Worm (Caenorhabditis elegans): ENCODE data around the gene eor-2.

Gene eor-2

ce11 chrX:14633679-14634078 is 30.9 kb downstream of the eor-2 start:
- TF ChIP-seq ces-1 (GFP tag; optimal IDR thresholded peaks at IDR 0.05): peak; percentile 80
- TF ChIP-seq lin-32 (GFP tag; optimal IDR thresholded peaks at IDR 0.05): no peak

DNA sequence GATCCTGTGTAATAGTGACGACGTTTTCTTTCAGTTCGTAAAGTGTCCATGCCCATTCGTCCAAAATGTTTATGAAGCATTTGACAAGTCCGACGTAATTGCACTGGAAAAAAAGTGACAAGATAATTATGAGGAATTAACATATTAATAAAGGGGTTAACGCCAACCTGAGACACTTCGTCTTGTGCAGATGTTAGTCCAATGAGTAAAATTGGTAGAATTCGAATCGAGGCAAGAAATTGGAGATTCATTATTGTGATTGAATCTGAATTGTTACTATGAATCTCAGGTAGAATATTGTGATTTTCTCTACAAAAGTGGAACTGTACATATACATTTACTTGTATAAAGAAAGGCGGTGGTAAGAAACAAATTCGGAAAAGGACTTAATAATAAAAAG is 33.3 kb downstream of the eor-2 start, which contains the start of gene F54E4.3:
Gene F54E4.3 (minus strand): TSS at position 265 of the 400 bp plus-strand sequence.
- TF ChIP-seq unc-62 (GFP tag; optimal IDR thresholded peaks at IDR 0.05) (peak; percentile 41), ham-2 (GFP tag; optimal IDR thresholded peaks at IDR 0.05) (no peak)

DNA sequence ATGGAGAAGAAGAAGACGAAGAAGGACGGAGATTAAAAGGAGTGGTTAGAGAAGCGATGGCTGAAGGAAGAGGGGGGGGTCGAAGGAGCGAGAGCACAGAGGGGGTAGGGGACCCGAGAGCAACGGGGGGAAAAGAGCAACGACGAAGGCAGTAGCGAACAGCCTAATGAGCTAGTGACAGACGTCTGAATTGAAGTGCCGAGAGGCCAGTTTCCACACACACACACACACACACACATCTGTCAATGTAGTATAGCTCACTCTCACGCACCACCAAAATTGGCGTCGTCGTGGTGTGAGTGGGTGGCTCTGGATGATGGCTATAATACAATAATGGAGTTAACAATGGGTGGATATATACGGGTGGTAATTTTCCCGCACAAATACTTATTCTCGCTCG is 33.9 kb downstream of the eor-2 start:
- TF ChIP-seq mls-2 (tag; optimal IDR thresholded peaks at IDR 0.05) (peak; percentile 57), cnd-1 (tag; optimal IDR thresholded peaks at IDR 0.05) (peak; percentile 74), M03D4.4 (tag; optimal IDR thresholded peaks at IDR 0.05) (peak; percentile 20), ces-1 (GFP tag; optimal IDR thresholded peaks at IDR 0.05) (peak; percentile 97), mab-5 (tag; optimal IDR thresholded peaks at IDR 0.05) (no peak), ceh-83 (GFP tag; optimal IDR thresholded peaks at IDR 0.05) (peak; percentile 9), hlh-1 (tag; optimal IDR thresholded peaks at IDR 0.05) (peak; percentile 19), lsy-2 (tag; optimal IDR thresholded peaks at IDR 0.05) (no peak), elt-3 (tag; optimal IDR thresholded peaks at IDR 0.05) (no peak), snpc-4 (tag; optimal IDR thresholded peaks at IDR 0.05) (no peak), unc-39 (tag; optimal IDR thresholded peaks at IDR 0.05) (no peak), nhr-2 (tag; optimal IDR thresholded peaks at IDR 0.05) (no peak), ham-2 (GFP tag; optimal IDR thresholded peaks at IDR 0.05) (peak; percentile 11), drap-1 (GFP tag; optimal IDR thresholded peaks at IDR 0.05) (peak; percentile 43), bed-3 (GFP tag; optimal IDR thresholded peaks at IDR 0.05) (no peak), nhr-28 (tag; optimal IDR thresholded peaks at IDR 0.05) (no peak), pha-4 (tag; optimal IDR thresholded peaks at IDR 0.05) (no peak), unc-62 (GFP tag; optimal IDR thresholded peaks at IDR 0.05) (peak; percentile 62), ceh-43 (GFP tag; optimal IDR thresholded peaks at IDR 0.05) (peak; percentile 13), sptf-1 (tag; optimal IDR thresholded peaks at IDR 0.05) (peak; percentile 87), mep-1 (tag; optimal IDR thresholded peaks at IDR 0.05) (no peak), nhr-237 (tag; optimal IDR thresholded peaks at IDR 0.05) (no peak), zip-8 (tag; optimal IDR thresholded peaks at IDR 0.05) (no peak), unc-120 (tag; optimal IDR thresholded peaks at IDR 0.05; ENCODE audit: poor library complexity, severe bottlenecking) (no peak), nhr-76 (tag; optimal IDR thresholded peaks at IDR 0.05) (no peak), sem-2 (GFP tag; optimal IDR thresholded peaks at IDR 0.05) (no peak), elt-1 (tag; optimal IDR thresholded peaks at IDR 0.05; ENCODE audit: borderline replicate concordance, insufficient read depth) (no peak), nhr-12 (tag; optimal IDR thresholded peaks at IDR 0.05) (no peak)

DNA sequence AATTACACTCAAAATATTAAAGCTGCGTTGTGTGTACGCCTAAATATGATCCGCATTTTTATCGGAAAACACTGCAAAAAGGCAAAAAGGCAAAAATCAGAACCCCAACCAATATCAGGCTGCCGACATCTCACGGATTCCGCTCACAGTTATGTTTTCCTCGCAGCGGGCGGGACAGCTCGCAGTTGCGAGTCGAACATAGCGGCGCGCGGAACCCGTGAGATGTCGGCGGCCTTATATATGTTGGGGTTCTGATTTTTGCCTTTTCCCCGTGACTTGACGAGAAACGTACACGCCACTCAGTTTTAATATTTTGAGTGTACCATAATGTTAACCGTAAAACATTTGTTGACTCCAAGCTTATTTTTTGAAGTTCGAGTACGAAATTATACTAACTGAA is 34.6 kb downstream of the eor-2 start:
- TF ChIP-seq ceh-43 (GFP tag; optimal IDR thresholded peaks at IDR 0.05) (no peak), lin-32 (GFP tag; optimal IDR thresholded peaks at IDR 0.05) (no peak), sem-2 (GFP tag; optimal IDR thresholded peaks at IDR 0.05) (no peak), flh-1 (GFP tag; optimal IDR thresholded peaks at IDR 0.05) (no peak), nhr-76 (tag; optimal IDR thresholded peaks at IDR 0.05) (no peak), pha-4 (tag; optimal IDR thresholded peaks at IDR 0.05) (no peak), unc-39 (tag; optimal IDR thresholded peaks at IDR 0.05) (no peak), elt-3 (tag; optimal IDR thresholded peaks at IDR 0.05) (no peak)

DNA sequence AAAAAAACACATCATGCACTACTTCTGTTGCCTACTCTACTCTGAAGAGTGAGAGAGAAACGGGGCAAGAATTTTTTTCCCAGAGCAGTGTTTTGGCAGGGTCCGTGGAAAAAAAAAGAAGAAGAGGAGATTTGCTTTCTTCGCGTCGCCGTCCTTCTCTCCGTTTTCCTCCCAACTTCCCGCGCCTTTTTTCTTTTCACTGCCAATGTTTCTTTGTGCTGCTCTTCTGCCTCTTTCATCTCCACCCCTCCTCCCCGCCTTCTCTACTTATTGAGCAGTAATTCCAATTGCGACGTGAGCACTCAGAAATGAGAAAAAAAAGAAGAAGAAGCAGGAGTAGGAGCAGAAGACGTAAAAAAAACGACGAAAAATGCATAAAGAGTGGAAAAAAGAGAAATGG is 37.1 kb downstream of the eor-2 start:
- peak; percentile 22 for TF ChIP-seq mls-2 (tag; optimal IDR thresholded peaks at IDR 0.05)
- TF ChIP-seq zip-8 (tag; optimal IDR thresholded peaks at IDR 0.05): no peak
- peak; percentile 39 for TF ChIP-seq unc-120 (tag; optimal IDR thresholded peaks at IDR 0.05; ENCODE audit: poor library complexity, severe bottlenecking)
- peak; percentile 69 for TF ChIP-seq ces-1 (GFP tag; optimal IDR thresholded peaks at IDR 0.05)

ce11 chrX:14645392-14645791 is 42.6 kb downstream of the eor-2 start, which contains the start of gene F54E4.4:
TSS of gene F54E4.4 (minus strand) at chrX:14645492.
- TF ChIP-seq hlh-1 (tag; optimal IDR thresholded peaks at IDR 0.05) (no peak), nhr-237 (tag; optimal IDR thresholded peaks at IDR 0.05) (no peak), ham-2 (GFP tag; optimal IDR thresholded peaks at IDR 0.05) (no peak), unc-39 (tag; optimal IDR thresholded peaks at IDR 0.05) (no peak), M03D4.4 (tag; optimal IDR thresholded peaks at IDR 0.05) (no peak), nhr-28 (tag; optimal IDR thresholded peaks at IDR 0.05) (no peak), drap-1 (GFP tag; optimal IDR thresholded peaks at IDR 0.05) (no peak), lin-32 (GFP tag; optimal IDR thresholded peaks at IDR 0.05) (no peak), ceh-39 (tag; optimal IDR thresholded peaks at IDR 0.05) (no peak)
